Worm (Caenorhabditis elegans) whole organism, young adult: Measurements from ENCODE around the gene ZK682.7.

Source experiments
- F22D6.2 ChIP-seq: sonication (generic microtip); optimal IDR thresholded peaks from 2 replicates; lab custom pipeline; 2016; ENCODE audit warnings: mild to moderate bottlenecking, missing genetic modification characterization, missing compliant biosample characterization
- F37B4.10 ChIP-seq: fragments of 200-800 bp; sonication (Bioruptor generic); IDR thresholded peaks from 2 replicates; pipeline ENCODE4 v1.3.6; 2022; ENCODE audit warnings: missing genetic modification characterization, missing compliant biosample characterization
- F52B5.7 ChIP-seq: sonication (generic microtip); optimal IDR thresholded peaks from 2 replicates; lab custom pipeline; 2016; ENCODE audit warnings: mild to moderate bottlenecking, missing genetic modification characterization, missing compliant biosample characterization
- F55B11.4 ChIP-seq: sonication (generic microtip); optimal IDR thresholded peaks from 2 replicates; lab custom pipeline; 2016; ENCODE audit warnings: missing compliant biosample characterization, missing genetic modification characterization, borderline replicate concordance; ENCODE audit not compliant: insufficient read depth
- akir-1 ChIP-seq: fragments of 200-800 bp; sonication (Bioruptor generic); optimal IDR thresholded peaks from 2 replicates; lab custom pipeline; 2018; ENCODE audit warnings: mild to moderate bottlenecking, missing genetic modification characterization, moderate library complexity, missing compliant biosample characterization
- attf-5 ChIP-seq: fragments of 200-800 bp; sonication (Bioruptor generic); optimal IDR thresholded peaks from 2 replicates; lab custom pipeline; 2018; ENCODE audit warnings: mild to moderate bottlenecking, missing genetic modification characterization, missing compliant biosample characterization
- dpl-1 ChIP-seq: fragments of 150-350 bp; optimal IDR thresholded peaks from 2 replicates; lab custom pipeline; 2014; ENCODE audit warnings: missing biosample characterization, missing genetic modification reagents, missing genetic modification characterization
- efl-1 ChIP-seq: fragments of 150-350 bp; optimal IDR thresholded peaks from 2 replicates; lab custom pipeline; 2014; ENCODE audit warnings: missing biosample characterization, missing genetic modification reagents, missing genetic modification characterization
- fkh-3 ChIP-seq: sonication (generic microtip); optimal IDR thresholded peaks from 2 replicates; lab custom pipeline; 2016; ENCODE audit warnings: mild to moderate bottlenecking, missing genetic modification characterization, missing compliant biosample characterization
- let-607 ChIP-seq, 2 experiments: fragments of 200-800 bp in 1 of 2; sonication (Bioruptor generic) in 1 of 2; sonication (generic microtip) in 1 of 2; optimal IDR thresholded peaks; 2 replicates each; lab custom pipeline; 2016 to 2018; ENCODE audit warnings: mild to moderate bottlenecking in 2 of 2, missing compliant biosample characterization in 2 of 2, missing genetic modification characterization in 2 of 2, moderate library complexity in 2 of 2, missing genotype in 1 of 2
- lin-35 ChIP-seq, 3 experiments: fragments of 150-350 bp in 2 of 3; sonication (generic microtip) in 1 of 3; optimal IDR thresholded peaks; 2 replicates each; lab custom pipeline; 2014 to 2018; ENCODE audit warnings: missing biosample characterization in 3 of 3, missing genetic modification characterization in 3 of 3, missing genetic modification reagents in 3 of 3
- lin-40 ChIP-seq: sonication (generic microtip); optimal IDR thresholded peaks from 2 replicates; lab custom pipeline; 2016; ENCODE audit warnings: missing genetic modification characterization, mild to moderate bottlenecking, missing compliant biosample characterization, missing genotype, missing genetic modification reagents
- lin-54 ChIP-seq: fragments of 200-800 bp; sonication (Bioruptor generic); optimal IDR thresholded peaks from 2 replicates; lab custom pipeline; 2018; ENCODE audit warnings: mild to moderate bottlenecking, missing genetic modification characterization, missing compliant biosample characterization
- mcd-1 ChIP-seq: fragments of 200-800 bp; sonication (Bioruptor generic); IDR thresholded peaks from 2 replicates; pipeline ENCODE4 v1.3.6; 2022; ENCODE audit warnings: missing genetic modification reagents, missing genetic modification characterization, missing compliant biosample characterization
- nhr-120 ChIP-seq: fragments of 200-800 bp; sonication (Bioruptor generic); IDR thresholded peaks from 2 replicates; pipeline ENCODE4 v1.3.6; 2022; ENCODE audit warnings: missing genetic modification characterization, missing compliant biosample characterization
- snpc-1.3 ChIP-seq: sonication (generic microtip); optimal IDR thresholded peaks from 2 replicates; lab custom pipeline; 2017; ENCODE audit warnings: missing genetic modification characterization, mild to moderate bottlenecking, missing compliant biosample characterization, antibody characterized with exemption, moderate library complexity, missing genotype, missing genetic modification reagents; ENCODE audit not compliant: insufficient read depth
- snpc-4 ChIP-seq, 5 experiments: fragments of 150-350 bp in 1 of 5; sonication (generic microtip) in 4 of 5; optimal IDR thresholded peaks; 2 replicates each; lab custom pipeline; 2014 to 2018; ENCODE audit warnings: missing genetic modification characterization in 5 of 5, missing biosample characterization in 3 of 5, antibody characterized with exemption in 2 of 5, mild to moderate bottlenecking in 2 of 5, missing compliant biosample characterization in 2 of 5, missing genotype in 2 of 5, moderate library complexity in 2 of 5, missing genetic modification reagents in 1 of 5
- xnd-1 ChIP-seq: sonication (generic microtip); optimal IDR thresholded peaks from 2 replicates; lab custom pipeline; 2016; ENCODE audit warnings: missing genotype, missing genetic modification reagents, missing genetic modification characterization, missing compliant biosample characterization
- zfh-2 ChIP-seq: fragments of 200-800 bp; sonication (Bioruptor generic); conservative IDR thresholded peaks from 2 replicates; pipeline ENCODE4 v1.3.6; 2022; ENCODE audit warnings: missing genetic modification reagents, missing genetic modification characterization, missing compliant biosample characterization
- ztf-3 ChIP-seq: fragments of 200-800 bp; sonication (Bioruptor generic); optimal IDR thresholded peaks from 2 replicates; lab custom pipeline; 2018; ENCODE audit warnings: mild to moderate bottlenecking, missing genetic modification characterization, missing compliant biosample characterization

Gene ZK682.7

ce11 chrV:9243171-9243996 lies 48.6 kb downstream of the ZK682.7 start, which contains the start of gene glo-4 (continued):
- TF ChIP-seq snpc-4 (GFP tag; optimal IDR thresholded peaks at IDR 0.05; lab: Kevin White, UChicago) (no peak), snpc-4 (tag; optimal IDR thresholded peaks at IDR 0.05; lab: Kevin White, UChicago) (peak in 1 of 4 experiments; percentile 11), dpl-1 (peak; percentile 56), efl-1 (GFP tag; lab: Kevin White, UChicago) (peak; percentile 71), F37B4.10 (GFP tag; lab: Robert Waterston, UW) (no peak), lin-40 (tag; lab: Kevin White, UChicago) (peak; percentile 68), F22D6.2 (tag; lab: Kevin White, UChicago) (no peak), lin-54 (GFP tag; lab: Kevin White, UChicago) (no peak), F55B11.4 (tag; lab: Kevin White, UChicago) (no peak), F52B5.7 (tag; lab: Kevin White, UChicago) (no peak), lin-35 (GFP tag; optimal IDR thresholded peaks at IDR 0.05; lab: Kevin White, UChicago) (peak in 1 of 3 experiments; percentile 81), xnd-1 (tag; lab: Kevin White, UChicago) (no peak), zfh-2 (no peak), let-607 (tag; optimal IDR thresholded peaks at IDR 0.05; lab: Kevin White, UChicago) (peak in 1 of 2 experiments; percentile 3), attf-5 (GFP tag; lab: Kevin White, UChicago) (no peak), nhr-120 (no peak), fkh-3 (no peak), snpc-1.3 (no peak), mcd-1 (GFP tag; lab: Robert Waterston, UW) (no peak), akir-1 (GFP tag; lab: Kevin White, UChicago) (no peak), ztf-3 (no peak)
- TF ChIP-seq, all 124 proteins: peak for 17
